Fruit fly (Drosophila melanogaster) whole organism, wandering third instar larva: ENCODE measurements around the gene pn.

ENCODE experiments used
- Abd-B ChIP-seq: fragments of >200 bp; optimal IDR thresholded peaks from 2 replicates; lab custom pipeline; 2017; ENCODE audit warnings: missing biosample characterization, missing genetic modification characterization
- CrebA ChIP-seq: fragments of 200-800 bp; sonication (Bioruptor generic); optimal IDR thresholded peaks from 2 replicates; lab custom pipeline; 2016; ENCODE audit warnings: missing biosample characterization, mild to moderate bottlenecking, missing genetic modification characterization, borderline replicate concordance
- GATAd ChIP-seq: sonication (Bioruptor generic); optimal IDR thresholded peaks from 2 replicates; lab custom pipeline; 2016; ENCODE audit warnings: missing biosample characterization, missing genetic modification characterization
- Hnf4 ChIP-seq: fragments of 200-800 bp; sonication (Bioruptor generic); optimal IDR thresholded peaks from 2 replicates; lab custom pipeline; 2016; ENCODE audit warnings: missing biosample characterization, mild to moderate bottlenecking, missing genetic modification characterization
- Sp1 ChIP-seq: fragments of 200-800 bp; sonication (Bioruptor generic); optimal IDR thresholded peaks from 3 replicates; lab custom pipeline; 2019; ENCODE audit warnings: missing biosample characterization, mild to moderate bottlenecking, missing genetic modification characterization, moderate library complexity
- ey ChIP-seq: fragments of 200-800 bp; sonication (Bioruptor generic); optimal IDR thresholded peaks from 2 replicates; lab custom pipeline; 2016; ENCODE audit warnings: missing biosample characterization, missing genetic modification characterization
- h ChIP-seq: fragments of 200-800 bp; sonication (Bioruptor generic); optimal IDR thresholded peaks from 3 replicates; lab custom pipeline; 2016; ENCODE audit warnings: missing biosample characterization, mild to moderate bottlenecking, missing genetic modification characterization
- sv ChIP-seq: fragments of 200-800 bp; sonication (Bioruptor generic); optimal IDR thresholded peaks from 3 replicates; lab custom pipeline; 2016; ENCODE audit warnings: missing biosample characterization, missing genetic modification characterization
- usp ChIP-seq: fragments of >200 bp; optimal IDR thresholded peaks from 2 replicates; lab custom pipeline; 2017; ENCODE audit warnings: missing biosample characterization, missing genetic modification characterization

- TF ChIP-seq ey (GFP tag; lab: Kevin White, UChicago) = peak; percentile 42
- TF ChIP-seq GATAd (GFP tag; lab: Kevin White, UChicago) = no peak
- no peak for TF ChIP-seq sv (GFP tag; lab: Kevin White, UChicago)
- TF ChIP-seq usp = no peak
- TF ChIP-seq h (GFP tag; lab: Kevin White, UChicago) = no peak
- TF ChIP-seq Abd-B = no peak
- TF ChIP-seq CrebA (GFP tag; lab: Kevin White, UChicago) = no peak
- TF ChIP-seq Hnf4 (GFP tag; lab: Kevin White, UChicago) = no peak
- no peak for TF ChIP-seq Sp1 (GFP tag; lab: Kevin White, UChicago)
These were observed 44.9 kb upstream of the pn start for dm6 chrX:2135868-2136787.
